Fruit fly (Drosophila melanogaster) whole organism, embryonic: ENCODE results near the gene MICAL-like.

Source experiments
- Atf3 ChIP-seq: fragments of 200-800 bp; sonication (Bioruptor generic); optimal IDR thresholded peaks from 3 replicates; lab custom pipeline; 2016; ENCODE audit warnings: missing biosample characterization, missing genetic modification characterization
- CG10959 ChIP-seq: fragments of 200-800 bp; sonication (Bioruptor generic); IDR thresholded peaks from 2 replicates; pipeline ENCODE4 v1.3.6; 2022; ENCODE audit warnings: missing biosample characterization, missing genetic modification characterization
- CG11085 ChIP-seq: fragments of 200-800 bp; sonication (Bioruptor generic); IDR thresholded peaks from 2 replicates; pipeline ENCODE4 v1.3.6; 2022; ENCODE audit warnings: missing biosample characterization, missing genetic modification characterization
- CG11398 ChIP-seq: fragments of 200-800 bp; sonication (Bioruptor generic); optimal IDR thresholded peaks from 2 replicates; lab custom pipeline; 2016; ENCODE audit warnings: missing biosample characterization, missing genetic modification characterization
- CG11560 ChIP-seq: fragments of 200-800 bp; sonication (Bioruptor generic); IDR thresholded peaks from 3 replicates; pipeline ENCODE4 v1.3.6; 2022; ENCODE audit warnings: missing biosample characterization, missing genetic modification characterization
- CG12104 ChIP-seq: fragments of 200-800 bp; sonication (Bioruptor generic); optimal IDR thresholded peaks from 3 replicates; lab custom pipeline; 2016; ENCODE audit warnings: missing biosample characterization, missing genetic modification characterization
- CG1233 ChIP-seq: fragments of 200-800 bp; sonication (Bioruptor generic); optimal IDR thresholded peaks from 4 replicates; lab custom pipeline; 2018; ENCODE audit warnings: missing biosample characterization, mild to moderate bottlenecking, missing genetic modification characterization
- CG13296 ChIP-seq: fragments of 200-800 bp; sonication (Bioruptor generic); optimal IDR thresholded peaks from 3 replicates; lab custom pipeline; 2018; ENCODE audit warnings: missing biosample characterization, mild to moderate bottlenecking, missing genetic modification characterization
- CG15269 ChIP-seq: fragments of 200-800 bp; sonication (Bioruptor generic); optimal IDR thresholded peaks from 2 replicates; lab custom pipeline; 2018; ENCODE audit warnings: missing biosample characterization, mild to moderate bottlenecking, missing genetic modification characterization, moderate library complexity
- CG15696 ChIP-seq: fragments of 200-800 bp; sonication (Bioruptor generic); optimal IDR thresholded peaks from 2 replicates; lab custom pipeline; 2019; ENCODE audit warnings: missing biosample characterization, mild to moderate bottlenecking, missing genetic modification characterization, moderate library complexity
- CG17912 ChIP-seq: fragments of 200-800 bp; sonication (Bioruptor generic); optimal IDR thresholded peaks from 2 replicates; lab custom pipeline; 2018; ENCODE audit warnings: missing biosample characterization, mild to moderate bottlenecking, missing genetic modification characterization
- CG32767 ChIP-seq: fragments of 200-800 bp; sonication (Bioruptor generic); IDR thresholded peaks from 2 replicates; pipeline ENCODE4 v1.3.6; 2022; ENCODE audit warnings: missing biosample characterization, missing genetic modification characterization
- CG34224 ChIP-seq: fragments of 200-800 bp; sonication (Bioruptor generic); IDR thresholded peaks from 3 replicates; pipeline ENCODE4 v1.3.6; 2022; ENCODE audit warnings: missing biosample characterization, missing genetic modification characterization; ENCODE audit not compliant: partially characterized antibody
- CG5245 ChIP-seq: fragments of 200-800 bp; sonication (Bioruptor generic); optimal IDR thresholded peaks from 3 replicates; lab custom pipeline; 2016; ENCODE audit warnings: missing biosample characterization, missing genetic modification characterization
- CG6272 ChIP-seq: fragments of 200-800 bp; sonication (Bioruptor generic); IDR thresholded peaks from 2 replicates; pipeline ENCODE4 v1.3.6; 2022; ENCODE audit warnings: missing biosample characterization, missing genetic modification characterization
- CG6683 ChIP-seq: fragments of 200-800 bp; sonication (Bioruptor generic); optimal IDR thresholded peaks from 2 replicates; lab custom pipeline; 2017; ENCODE audit warnings: missing biosample characterization, mild to moderate bottlenecking, missing genetic modification characterization, missing genetic modification reagents
- CG6854 ChIP-seq: fragments of 200-800 bp; sonication (Bioruptor generic); optimal IDR thresholded peaks from 3 replicates; lab custom pipeline; 2017; ENCODE audit warnings: missing biosample characterization, mild to moderate bottlenecking, missing genetic modification characterization
- CG7745 ChIP-seq: fragments of 200-800 bp; sonication (Bioruptor generic); optimal IDR thresholded peaks from 2 replicates; lab custom pipeline; 2018; ENCODE audit warnings: missing biosample characterization, mild to moderate bottlenecking, missing genetic modification characterization, moderate library complexity
- CG8089 ChIP-seq: fragments of 200-800 bp; sonication (Bioruptor generic); optimal IDR thresholded peaks from 3 replicates; lab custom pipeline; 2016; ENCODE audit warnings: missing biosample characterization, missing genetic modification characterization
- CG8290 ChIP-seq, 3 experiments: fragments of 200-800 bp; sonication (Bioruptor generic); optimal IDR thresholded peaks; 2 replicates each; lab custom pipeline; 2016 to 2019; ENCODE audit warnings: missing biosample characterization in 3 of 3, missing genetic modification characterization in 3 of 3, mild to moderate bottlenecking in 2 of 3, moderate library complexity in 1 of 3
- CG8765 ChIP-seq: fragments of 200-800 bp; sonication (Bioruptor generic); IDR thresholded peaks from 2 replicates; pipeline ENCODE4 v1.3.6; 2022; ENCODE audit warnings: missing biosample characterization, missing genetic modification characterization
- CG9437 ChIP-seq: fragments of 200-800 bp; sonication (Bioruptor generic); optimal IDR thresholded peaks from 2 replicates; lab custom pipeline; 2018; ENCODE audit warnings: missing biosample characterization, mild to moderate bottlenecking, missing genetic modification characterization
- D19B ChIP-seq: fragments of 200-800 bp; sonication (Bioruptor generic); optimal IDR thresholded peaks from 2 replicates; lab custom pipeline; 2017; ENCODE audit warnings: missing biosample characterization, mild to moderate bottlenecking, missing genetic modification characterization
- Dll ChIP-seq: fragments of 200-800 bp; sonication (Bioruptor generic); IDR thresholded peaks from 4 replicates; pipeline ENCODE4 v1.3.6; 2022; ENCODE audit warnings: missing biosample characterization, missing genetic modification characterization; ENCODE audit not compliant: partially characterized antibody
- Doc3 ChIP-seq: fragments of 200-800 bp; sonication (Bioruptor generic); IDR thresholded peaks from 3 replicates; pipeline ENCODE4 v1.3.6; 2022; ENCODE audit warnings: missing biosample characterization, missing genetic modification characterization; ENCODE audit not compliant: partially characterized antibody
- E2f2 ChIP-seq: fragments of 200-800 bp; sonication (Bioruptor generic); IDR thresholded peaks from 2 replicates; pipeline ENCODE4 v1.3.6; 2022; ENCODE audit warnings: missing biosample characterization, missing genetic modification characterization
- Ets97D ChIP-seq: fragments of 200-800 bp; sonication (Bioruptor generic); optimal IDR thresholded peaks from 3 replicates; lab custom pipeline; 2016; ENCODE audit warnings: missing biosample characterization, missing genetic modification characterization
- H15 ChIP-seq: fragments of 200-800 bp; sonication (Bioruptor generic); IDR thresholded peaks from 3 replicates; pipeline ENCODE4 v1.3.6; 2022; ENCODE audit warnings: missing biosample characterization, missing genetic modification characterization
- Hsf ChIP-seq: fragments of 200-800 bp; sonication (Bioruptor generic); optimal IDR thresholded peaks from 3 replicates; lab custom pipeline; 2016; ENCODE audit warnings: missing biosample characterization, missing genetic modification characterization
- Lhr ChIP-seq: fragments of 200-800 bp; sonication (Bioruptor generic); optimal IDR thresholded peaks from 3 replicates; lab custom pipeline; 2017; ENCODE audit warnings: mild to moderate bottlenecking, missing biosample characterization, missing genetic modification reagents, missing genetic modification characterization
- Lpt ChIP-seq: fragments of >200 bp; optimal IDR thresholded peaks from 2 replicates; lab custom pipeline; 2018; ENCODE audit warnings: missing biosample characterization, missing genetic modification characterization
- Mrtf ChIP-seq: fragments of 200-800 bp; sonication (Bioruptor generic); IDR thresholded peaks from 3 replicates; pipeline ENCODE4 v1.3.6; 2022; ENCODE audit warnings: missing biosample characterization, missing genetic modification characterization
- Sry-δ ChIP-seq: fragments of 200-800 bp; sonication (Bioruptor generic); optimal IDR thresholded peaks from 2 replicates; lab custom pipeline; 2016; ENCODE audit warnings: missing biosample characterization, missing genetic modification characterization
- amos ChIP-seq: fragments of 200-800 bp; sonication (Bioruptor generic); IDR thresholded peaks from 2 replicates; pipeline ENCODE4 v1.3.6; 2022; ENCODE audit warnings: missing biosample characterization, missing genetic modification characterization; ENCODE audit not compliant: partially characterized antibody
- ash1 ChIP-seq: fragments of 200-800 bp; sonication (Bioruptor generic); optimal IDR thresholded peaks from 2 replicates; lab custom pipeline; 2018; ENCODE audit warnings: missing biosample characterization, mild to moderate bottlenecking, missing genetic modification characterization
- ato ChIP-seq: fragments of 200-800 bp; sonication (Bioruptor generic); IDR thresholded peaks from 2 replicates; pipeline ENCODE4 v1.3.6; 2022; ENCODE audit warnings: missing biosample characterization, missing genetic modification characterization; ENCODE audit not compliant: partially characterized antibody
- bcd ChIP-seq: fragments of 200-800 bp; sonication (Bioruptor generic); optimal IDR thresholded peaks from 2 replicates; lab custom pipeline; 2017; ENCODE audit warnings: missing biosample characterization, mild to moderate bottlenecking, missing genetic modification characterization
- btn ChIP-seq: fragments of 200-800 bp; sonication (Bioruptor generic); optimal IDR thresholded peaks from 2 replicates; lab custom pipeline; 2016; ENCODE audit warnings: missing biosample characterization, missing genetic modification characterization
- dmrt11E ChIP-seq: fragments of 200-800 bp; sonication (Bioruptor generic); optimal IDR thresholded peaks from 3 replicates; lab custom pipeline; 2018; ENCODE audit warnings: missing biosample characterization, mild to moderate bottlenecking, missing genetic modification characterization, moderate library complexity
- ewg ChIP-seq: fragments of 200-800 bp; sonication (Bioruptor generic); optimal IDR thresholded peaks from 3 replicates; lab custom pipeline; 2017; ENCODE audit warnings: mild to moderate bottlenecking, missing biosample characterization, missing genetic modification reagents, missing genetic modification characterization
- fd3F ChIP-seq: fragments of 200-800 bp; sonication (Bioruptor generic); optimal IDR thresholded peaks from 2 replicates; lab custom pipeline; 2018; ENCODE audit warnings: missing biosample characterization, mild to moderate bottlenecking, missing genetic modification characterization, moderate library complexity
- fru ChIP-seq: fragments of >200 bp; optimal IDR thresholded peaks from 2 replicates; lab custom pipeline; 2017
- knrl ChIP-seq: fragments of 200-800 bp; sonication (Bioruptor generic); IDR thresholded peaks from 3 replicates; pipeline ENCODE4 v1.3.6; 2022; ENCODE audit warnings: missing biosample characterization, missing genetic modification characterization; ENCODE audit not compliant: partially characterized antibody
- nerfin-1 ChIP-seq: fragments of 200-800 bp; sonication (Bioruptor generic); optimal IDR thresholded peaks from 3 replicates; lab custom pipeline; 2019; ENCODE audit warnings: missing biosample characterization, mild to moderate bottlenecking, missing genetic modification characterization, moderate library complexity
- salm ChIP-seq: fragments of 200-800 bp; sonication (Bioruptor generic); optimal IDR thresholded peaks from 2 replicates; lab custom pipeline; 2018; ENCODE audit warnings: missing biosample characterization, mild to moderate bottlenecking, missing genetic modification characterization
- tap ChIP-seq: fragments of 200-800 bp; optimal IDR thresholded peaks from 3 replicates; lab custom pipeline; 2019; ENCODE audit warnings: missing biosample characterization, mild to moderate bottlenecking, missing genetic modification characterization, moderate library complexity
- trem ChIP-seq: fragments of 200-800 bp; optimal IDR thresholded peaks from 3 replicates; lab custom pipeline; 2019; ENCODE audit warnings: missing biosample characterization, mild to moderate bottlenecking, missing genetic modification characterization, moderate library complexity
- zfh2 ChIP-seq: fragments of 200-800 bp; sonication (Bioruptor generic); optimal IDR thresholded peaks from 2 replicates; lab custom pipeline; 2016; ENCODE audit warnings: missing biosample characterization, missing genetic modification characterization

The MICAL-like gene

DNA sequence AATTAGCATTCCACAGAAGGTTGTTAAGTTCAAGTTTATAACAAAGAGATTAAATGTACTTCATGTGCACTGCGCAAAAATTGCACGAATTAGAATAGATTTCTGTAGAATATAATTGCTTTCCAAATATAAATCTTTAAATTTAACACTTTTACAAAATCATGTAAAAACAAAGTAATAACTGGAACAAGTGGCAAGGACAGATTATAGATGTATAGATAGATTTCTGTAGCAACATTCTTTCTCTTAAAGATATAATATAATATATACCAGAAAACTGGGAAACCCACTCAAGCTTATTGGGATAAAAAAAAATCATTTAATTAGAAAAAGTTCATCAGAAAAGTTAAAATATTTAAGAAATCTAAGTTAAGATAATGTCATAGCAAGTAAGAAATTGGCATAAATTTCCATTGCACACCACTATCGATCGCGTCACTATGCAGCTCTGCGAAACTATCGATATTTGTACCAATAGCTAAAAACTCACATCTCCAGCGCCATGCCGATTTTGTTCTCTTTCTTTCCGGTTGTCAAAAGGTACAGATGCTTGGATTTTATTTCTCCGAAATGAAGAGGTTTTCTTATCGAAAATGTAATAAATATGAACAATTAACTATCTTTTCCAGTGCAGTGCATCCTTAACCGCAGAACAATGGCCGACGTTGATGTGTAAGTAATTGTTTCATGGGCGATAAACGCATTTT, 7.9 kb upstream of the MICAL-like start, which contains the start of gene RpS12 (continued):
- TF ChIP-seq ewg (GFP tag; lab: Kevin White, UChicago) = peak; percentile 57
- peak; percentile 62 for TF ChIP-seq CG34224 (GFP tag; lab: Robert Waterston, UW)
- peak; percentile 86 for TF ChIP-seq bcd
- peak; percentile 71 for TF ChIP-seq CG6272 (GFP tag; lab: Robert Waterston, UW)
- peak; percentile 65 for TF ChIP-seq dmrt11E (tag; lab: Kevin White, UChicago)
- TF ChIP-seq CG6854 (GFP tag; lab: Kevin White, UChicago) = peak; percentile 68
- peak; percentile 71 for TF ChIP-seq CG8290 (GFP tag; optimal IDR thresholded peaks at IDR 0.05; lab: Kevin White, UChicago)
- TF ChIP-seq CG8290 (tag; optimal IDR thresholded peaks at IDR 0.05; lab: Kevin White, UChicago) = peak in 1 of 2 experiments; percentile 95
- TF ChIP-seq CG7745 (tag; lab: Kevin White, UChicago) = peak; percentile 51
- peak; percentile 52; the same call in 1 of the 3 replicates for TF ChIP-seq Doc3
- TF ChIP-seq amos = peak; percentile 90
- peak; percentile 76 for TF ChIP-seq Dll
- TF ChIP-seq E2f2 (GFP tag; lab: Robert Waterston, UW) = peak; percentile 38; the same call in 1 of the 2 replicates
- TF ChIP-seq CG9437 (GFP tag; lab: Kevin White, UChicago) = peak; percentile 47
- peak; percentile 51 for TF ChIP-seq D19B (GFP tag; lab: Kevin White, UChicago)
- TF ChIP-seq Hsf (GFP tag; lab: Kevin White, UChicago) = peak; percentile 85
- peak; percentile 54 for TF ChIP-seq Lhr (GFP tag; lab: Kevin White, UChicago)
- TF ChIP-seq CG6683 = peak; percentile 53
- 0 out of 2 replicates have a peak, but pooled peaks have one; percentile 31 for TF ChIP-seq CG32767 (GFP tag; lab: Robert Waterston, UW)
- TF ChIP-seq CG11085 (GFP tag; lab: Robert Waterston, UW) = peak; percentile 71; the same call in 1 of the 2 replicates
- peak; percentile 81 for TF ChIP-seq ash1 (GFP tag; lab: Kevin White, UChicago)
- peak; percentile 27 for TF ChIP-seq CG5245 (GFP tag; lab: Kevin White, UChicago)
- TF ChIP-seq nerfin-1 (tag; lab: Kevin White, UChicago) = peak; percentile 69
- peak; percentile 64 for TF ChIP-seq CG15269 (tag; lab: Kevin White, UChicago)
- peak; percentile 85 for TF ChIP-seq ato (GFP tag; lab: Robert Waterston, UW)
- peak; percentile 83 for TF ChIP-seq CG8089
- TF ChIP-seq knrl = peak; percentile 80
- peak; percentile 35 for TF ChIP-seq CG15696
- peak; percentile 82 for TF ChIP-seq CG17912 (GFP tag; lab: Kevin White, UChicago)
- peak; percentile 4 for TF ChIP-seq btn (GFP tag; lab: Kevin White, UChicago)
- no peak for TF ChIP-seq CG11560 (tag; lab: Robert Waterston, UW)
- TF ChIP-seq fd3F (GFP tag; lab: Kevin White, UChicago) = peak; percentile 64
- TF ChIP-seq CG1233 (GFP tag; lab: Kevin White, UChicago) = peak; percentile 77
- peak; percentile 53 for TF ChIP-seq salm (tag; lab: Kevin White, UChicago)
- peak; percentile 81 for TF ChIP-seq Atf3
- TF ChIP-seq fru (lab: Kevin White, UChicago) = no peak
- peak; percentile 79; the same call in 2 of the 3 replicates for TF ChIP-seq H15 (GFP tag; lab: Robert Waterston, UW)
- no peak for TF ChIP-seq Lpt
- peak; percentile 77; the same call in 2 of the 3 replicates for TF ChIP-seq Mrtf (GFP tag; lab: Robert Waterston, UW)
- TF ChIP-seq tap (tag; lab: Kevin White, UChicago) = peak; percentile 58
- TF ChIP-seq Sry-δ = peak; percentile 97
- TF ChIP-seq trem (tag; lab: Kevin White, UChicago) = peak; percentile 63
- TF ChIP-seq CG8765 (GFP tag; lab: Robert Waterston, UW) = no peak
- peak; percentile 77 for TF ChIP-seq CG12104 (GFP tag; lab: Kevin White, UChicago)
- peak; percentile 55; the same call in 1 of the 2 replicates for TF ChIP-seq CG10959 (GFP tag; lab: Robert Waterston, UW)
- TF ChIP-seq Ets97D (GFP tag; lab: Kevin White, UChicago) = peak; percentile 99
- TF ChIP-seq CG13296 (GFP tag; lab: Kevin White, UChicago) = peak; percentile 87
- peak; percentile 78 for TF ChIP-seq zfh2 (GFP tag; lab: Kevin White, UChicago)
- peak; percentile 76 for TF ChIP-seq CG11398 (GFP tag; lab: Kevin White, UChicago)
